Worm (Caenorhabditis elegans) whole organism, L4 larva: ENCODE data around the gene sre-9.

Experiments
- D1046.2 ChIP-seq: fragments of 200-800 bp; sonication (Bioruptor generic); IDR thresholded peaks from 2 replicates; pipeline ENCODE4 v1.3.6; 2022; ENCODE audit warnings: missing genetic modification characterization, missing compliant biosample characterization
- T20F7.1 ChIP-seq: fragments of 200-800 bp; sonication (Bioruptor generic); optimal IDR thresholded peaks from 2 replicates; lab custom pipeline; 2018; ENCODE audit warnings: mild to moderate bottlenecking, missing genetic modification characterization, missing compliant biosample characterization
- Y48G9A.11 ChIP-seq: fragments of 200-800 bp; sonication (Bioruptor generic); IDR thresholded peaks from 2 replicates; pipeline ENCODE4 v1.3.6; 2022; ENCODE audit warnings: missing genetic modification reagents, missing genetic modification characterization, missing compliant biosample characterization
- Y5F2A.4 ChIP-seq: fragments of 200-800 bp; sonication (Bioruptor generic); optimal IDR thresholded peaks from 2 replicates; lab custom pipeline; 2018; ENCODE audit warnings: mild to moderate bottlenecking, missing genetic modification characterization, missing compliant biosample characterization
- ceh-20 ChIP-seq: fragments of 200-800 bp; sonication (Bioruptor generic); IDR thresholded peaks from 2 replicates; pipeline ENCODE4 v1.3.6; 2022; ENCODE audit warnings: missing genetic modification reagents, missing genetic modification characterization, missing compliant biosample characterization
- ceh-44 ChIP-seq: fragments of 200-800 bp; sonication (Bioruptor generic); IDR thresholded peaks from 2 replicates; pipeline ENCODE4 v1.3.6; 2022; ENCODE audit warnings: missing genetic modification reagents, missing genetic modification characterization, missing compliant biosample characterization
- dmd-6 ChIP-seq: fragments of 200-800 bp; sonication (Bioruptor generic); IDR thresholded peaks from 2 replicates; pipeline ENCODE4 v1.3.6; 2022; ENCODE audit warnings: missing genetic modification reagents, missing genetic modification characterization, missing compliant biosample characterization
- dpl-1 ChIP-seq: fragments of 150-350 bp; optimal IDR thresholded peaks from 2 replicates; lab custom pipeline; 2014; ENCODE audit warnings: missing biosample characterization, missing genetic modification reagents, missing genetic modification characterization
- egl-27 ChIP-seq: sonication (generic microtip); optimal IDR thresholded peaks from 3 replicates; lab custom pipeline; 2017; ENCODE audit warnings: missing biosample characterization, missing genetic modification reagents, missing genetic modification characterization
- egl-43 ChIP-seq: fragments of 200-800 bp; sonication (Bioruptor generic); IDR thresholded peaks from 2 replicates; pipeline ENCODE4 v1.3.6; 2022; ENCODE audit warnings: missing genetic modification reagents, missing genetic modification characterization, missing compliant biosample characterization
- hlh-30 ChIP-seq: sonication (generic microtip); optimal IDR thresholded peaks from 2 replicates; lab custom pipeline; 2017; ENCODE audit warnings: antibody characterized with exemption, mild to moderate bottlenecking, missing genetic modification characterization, missing compliant biosample characterization; ENCODE audit not compliant: insufficient read depth
- hmg-1.1 ChIP-seq: fragments of 200-800 bp; sonication (Bioruptor generic); IDR thresholded peaks from 2 replicates; pipeline ENCODE4 v1.3.6; 2022; ENCODE audit warnings: missing genetic modification reagents, missing genetic modification characterization, missing compliant biosample characterization
- lin-13 ChIP-seq: fragments of 150-350 bp; optimal IDR thresholded peaks from 2 replicates; lab custom pipeline; 2014; ENCODE audit warnings: missing biosample characterization, missing genetic modification reagents, missing genetic modification characterization
- lin-29 ChIP-seq: fragments of 200-800 bp; sonication (Bioruptor generic); IDR thresholded peaks from 2 replicates; pipeline ENCODE4 v1.3.6; 2022; ENCODE audit warnings: missing genetic modification reagents, missing genetic modification characterization, missing compliant biosample characterization
- lin-39 ChIP-seq: fragments of 150-350 bp; optimal IDR thresholded peaks from 2 replicates; lab custom pipeline; 2014; ENCODE audit warnings: missing biosample characterization, missing genetic modification reagents, missing genetic modification characterization
- lir-3 ChIP-seq: sonication (generic microtip); optimal IDR thresholded peaks from 2 replicates; lab custom pipeline; 2016; ENCODE audit warnings: mild to moderate bottlenecking, missing genetic modification characterization, missing compliant biosample characterization
- lsy-2 ChIP-seq, 2 experiments: fragments of 150-350 bp in 1 of 2; sonication (generic microtip) in 1 of 2; optimal IDR thresholded peaks; 2 replicates each; lab custom pipeline; 2014 to 2017; ENCODE audit warnings: missing biosample characterization in 2 of 2, missing genetic modification characterization in 2 of 2
- mdl-1 ChIP-seq, 2 experiments: fragments of 150-350 bp in 1 of 2; sonication (generic microtip) in 1 of 2; optimal IDR thresholded peaks; 2 replicates each; lab custom pipeline; 2014 to 2017; ENCODE audit warnings: missing biosample characterization in 2 of 2, missing genetic modification characterization in 2 of 2
- mdt-29 ChIP-seq: fragments of 200-800 bp; sonication (Bioruptor generic); IDR thresholded peaks from 2 replicates; pipeline ENCODE4 v1.3.6; 2022; ENCODE audit warnings: missing genetic modification reagents, missing genetic modification characterization, missing compliant biosample characterization
- mxl-2 ChIP-seq: fragments of 200-800 bp; sonication (Bioruptor generic); conservative IDR thresholded peaks from 2 replicates; pipeline ENCODE4 v1.3.6; 2022; ENCODE audit warnings: missing genetic modification reagents, missing genetic modification characterization, missing compliant biosample characterization
- nhr-102 ChIP-seq: sonication (generic microtip); optimal IDR thresholded peaks from 2 replicates; lab custom pipeline; 2016; ENCODE audit warnings: mild to moderate bottlenecking, missing genetic modification characterization, moderate library complexity, missing compliant biosample characterization
- nhr-11 ChIP-seq: fragments of 150-350 bp; optimal IDR thresholded peaks from 2 replicates; lab custom pipeline; 2014; ENCODE audit warnings: missing biosample characterization, missing genetic modification characterization
- nhr-28 ChIP-seq: fragments of 150-350 bp; optimal IDR thresholded peaks from 2 replicates; lab custom pipeline; 2014; ENCODE audit warnings: missing biosample characterization, missing genetic modification characterization
- nhr-77 ChIP-seq: fragments of 150-350 bp; optimal IDR thresholded peaks from 2 replicates; lab custom pipeline; 2014; ENCODE audit warnings: missing biosample characterization, missing genetic modification characterization
- pqm-1 ChIP-seq: sonication (generic microtip); optimal IDR thresholded peaks from 2 replicates; lab custom pipeline; 2017; ENCODE audit warnings: missing biosample characterization, missing genetic modification characterization
- rbr-2 ChIP-seq: sonication (generic microtip); optimal IDR thresholded peaks from 2 replicates; lab custom pipeline; 2016; ENCODE audit warnings: missing genotype, missing genetic modification characterization, missing compliant biosample characterization
- saeg-2 ChIP-seq: fragments of 200-800 bp; sonication (Bioruptor generic); IDR thresholded peaks from 2 replicates; pipeline ENCODE4 v1.3.6; 2022; ENCODE audit warnings: missing genetic modification reagents, missing genetic modification characterization, missing compliant biosample characterization
- skn-1 ChIP-seq: fragments of 150-350 bp; optimal IDR thresholded peaks from 2 replicates; lab custom pipeline; 2014; ENCODE audit warnings: missing biosample characterization, missing genetic modification characterization
- snpc-4 ChIP-seq: fragments of 150-350 bp; optimal IDR thresholded peaks from 2 replicates; lab custom pipeline; 2014; ENCODE audit warnings: missing biosample characterization, missing genetic modification characterization
- tra-1 ChIP-seq: fragments of 200-800 bp; sonication (Bioruptor generic); IDR thresholded peaks from 2 replicates; pipeline ENCODE4 v1.3.6; 2022; ENCODE audit warnings: missing genetic modification reagents, missing genetic modification characterization, missing compliant biosample characterization
- unc-39 ChIP-seq: sonication (generic microtip); optimal IDR thresholded peaks from 2 replicates; lab custom pipeline; 2017; ENCODE audit warnings: missing biosample characterization, missing genetic modification characterization
- unc-62 ChIP-seq, 3 experiments: fragments of 150-350 bp in 1 of 3; sonication (generic microtip); optimal IDR thresholded peaks in 2 of 3; peaks in 1 of 3; 1 replicate in 1 of 3; 2 replicates in 2 of 3; lab custom pipeline; 2014 to 2017; ENCODE audit warnings: missing biosample characterization in 3 of 3, missing genetic modification characterization in 3 of 3, missing genetic modification reagents in 3 of 3, missing genotype in 1 of 3
- vab-7 ChIP-seq: fragments of 200-800 bp; sonication (Bioruptor generic); IDR thresholded peaks from 2 replicates; pipeline ENCODE4 v1.3.6; 2022; ENCODE audit warnings: missing genetic modification reagents, missing genetic modification characterization, missing compliant biosample characterization
- zfp-2 ChIP-seq: sonication (generic microtip); optimal IDR thresholded peaks from 2 replicates; lab custom pipeline; 2016; ENCODE audit warnings: mild to moderate bottlenecking, missing genetic modification characterization, missing compliant biosample characterization
- zip-2 ChIP-seq: fragments of 150-350 bp; optimal IDR thresholded peaks from 2 replicates; lab custom pipeline; 2014; ENCODE audit warnings: missing biosample characterization, missing genetic modification characterization

The sre-9 gene

ce11 chrV:3894661-3895060, at the start of gene sre-9:
Gene sre-9, plus strand, starts transcription at chrV:3894961.
- TF ChIP-seq lin-39 (tag; lab: Kevin White, UChicago) (no peak), rbr-2 (tag; lab: Kevin White, UChicago) (no peak), mxl-2 (GFP tag; lab: Robert Waterston, UW) (no peak), egl-43 (GFP tag; lab: Robert Waterston, UW) (no peak), saeg-2 (GFP tag; lab: Robert Waterston, UW) (no peak), lir-3 (tag; lab: Kevin White, UChicago) (no peak), mdt-29 (GFP tag; lab: Robert Waterston, UW) (no peak)

DNA sequence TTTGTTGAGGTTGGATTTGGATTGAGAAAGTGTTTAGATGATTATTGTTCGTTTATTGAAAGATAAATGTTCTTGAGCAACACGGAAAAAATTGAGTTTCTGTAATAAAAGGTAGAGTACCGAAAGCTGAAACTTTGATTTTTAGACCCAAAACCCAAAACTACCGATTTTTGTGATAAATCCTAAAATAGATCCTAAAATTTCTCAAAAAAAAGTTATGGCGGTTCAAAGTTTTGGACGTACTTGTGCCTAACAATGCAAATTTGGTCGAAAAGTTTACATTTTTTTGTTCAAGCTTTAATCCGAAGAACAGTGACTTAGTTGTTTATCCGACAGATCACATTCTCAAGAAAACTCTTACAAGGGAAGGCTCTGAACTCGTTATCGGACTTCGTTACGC, 47.5 kb upstream of the sre-9 start, which contains the start of gene nhr-185:
Gene nhr-185 (minus strand): TSS at position 101 of the 400 bp plus-strand sequence.
- TF ChIP-seq unc-62 (GFP tag; optimal IDR thresholded peaks at IDR 0.05 in 1 of 2; lab: Kevin White, UChicago) (peak in 1 of 2 experiments; percentile 80), unc-62 (tag; optimal IDR thresholded peaks at IDR 0.05; lab: Kevin White, UChicago) (no peak), mdl-1 (tag; optimal IDR thresholded peaks at IDR 0.05; lab: Kevin White, UChicago) (no peak)

DNA sequence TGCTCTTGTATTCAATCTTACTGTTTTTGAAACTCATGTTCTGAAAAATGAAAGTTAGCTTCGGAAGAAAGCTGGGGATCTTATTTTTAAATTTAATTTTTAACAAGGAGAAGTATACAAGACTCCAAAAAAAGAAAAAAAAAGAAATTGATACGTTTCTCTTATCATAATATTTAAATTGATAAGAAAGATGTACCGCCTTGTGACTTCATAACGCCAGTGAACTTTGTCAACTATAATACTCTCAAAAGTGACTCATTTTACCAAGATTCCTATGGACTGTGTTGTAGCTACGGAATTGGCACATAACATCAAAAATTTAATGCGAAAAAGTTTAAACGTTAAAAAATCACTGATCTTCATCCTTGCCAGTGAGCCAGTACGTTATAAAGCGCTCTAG, 43.0 kb upstream of the sre-9 start:
- TF ChIP-seq zip-2 (no peak), hlh-30 (peak; percentile 1), pqm-1 (tag; lab: Kevin White, UChicago) (peak; percentile 67), T20F7.1 (GFP tag; lab: Kevin White, UChicago) (peak; percentile 14), Y48G9A.11 (no peak), dmd-6 (GFP tag; lab: Robert Waterston, UW) (peak; percentile 80), nhr-77 (tag; lab: Kevin White, UChicago) (peak; percentile 67), nhr-28 (peak; percentile 86)

- no peak for TF ChIP-seq zfp-2 (tag; lab: Kevin White, UChicago)
- TF ChIP-seq lin-29 (GFP tag; lab: Robert Waterston, UW) = no peak
- TF ChIP-seq unc-39 (tag; lab: Kevin White, UChicago) = no peak
- TF ChIP-seq dpl-1 (GFP tag; lab: Kevin White, UChicago) = no peak
- no peak for TF ChIP-seq D1046.2 (GFP tag; lab: Robert Waterston, UW)
- TF ChIP-seq snpc-4 = no peak
- TF ChIP-seq ceh-20 (GFP tag; lab: Robert Waterston, UW) = no peak
- TF ChIP-seq lsy-2 (tag; optimal IDR thresholded peaks at IDR 0.05; lab: Kevin White, UChicago) = no peak
- no peak for TF ChIP-seq skn-1 (tag; lab: Kevin White, UChicago)
- no peak for TF ChIP-seq ceh-44
- TF ChIP-seq mdt-29 (GFP tag; lab: Robert Waterston, UW) = no peak
- TF ChIP-seq Y5F2A.4 = no peak
- no peak for TF ChIP-seq hmg-1.1
- no peak for TF ChIP-seq lin-13 (GFP tag; lab: Kevin White, UChicago)
- TF ChIP-seq tra-1 (GFP tag; lab: Robert Waterston, UW) = no peak
- TF ChIP-seq nhr-11 (tag; lab: Kevin White, UChicago) = no peak
- TF ChIP-seq nhr-102 (tag; lab: Kevin White, UChicago) = no peak
Observed at ce11 chrV:3854847-3855246, 39.9 kb upstream of the sre-9 start, which contains the start of gene nhr-186. Gene nhr-186, minus strand, starts transcription at chrV:3854947.

- no peak for TF ChIP-seq vab-7 (GFP tag; lab: Robert Waterston, UW)
- TF ChIP-seq nhr-11 (tag; lab: Kevin White, UChicago) = peak; percentile 8
- no peak for TF ChIP-seq egl-27
Observed at ce11 chrV:3855916-3856315, 38.8 kb upstream of the sre-9 start.
